Fruit fly (Drosophila melanogaster): Measurements from ENCODE around the gene csw.
A peak's percentile ranks its signal among the peaks of the same experiment; 100 is the strongest.

Gene csw

dm6 chrX:2080367-2080927 is 13.6 kb upstream of the csw start, which contains the start of the genes CG16903 and Unc-76 (continued):
- TF ChIP-seq CG12769 (tag; optimal IDR thresholded peaks at IDR 0.05) (peak; percentile 78), CG10959 (GFP tag; IDR thresholded peaks at IDR 0.05) (no peak), Lpt (GFP tag; optimal IDR thresholded peaks at IDR 0.05) (no peak), tll (GFP tag; optimal IDR thresholded peaks at IDR 0.05) (no peak), HHEX (GFP tag; optimal IDR thresholded peaks at IDR 0.05) (peak; percentile 26), Dip2 (GFP tag; IDR thresholded peaks at IDR 0.05) (no peak), CG16863 (GFP tag; optimal IDR thresholded peaks at IDR 0.05) (no peak), eve (GFP tag; optimal IDR thresholded peaks at IDR 0.05) (no peak), btn (GFP tag; optimal IDR thresholded peaks at IDR 0.05) (no peak), CG17328 (GFP tag; IDR thresholded peaks at IDR 0.05) (no peak), kay (GFP tag; optimal IDR thresholded peaks at IDR 0.05) (no peak), en (GFP tag; optimal IDR thresholded peaks at IDR 0.05) (no peak), CG8388 (GFP tag; optimal IDR thresholded peaks at IDR 0.05) (no peak), slp2 (GFP tag; optimal IDR thresholded peaks at IDR 0.05) (no peak), ftz-f1 (GFP tag; optimal IDR thresholded peaks at IDR 0.05) (peak; percentile 70), pita (GFP tag; optimal IDR thresholded peaks at IDR 0.05) (peak; percentile 95), CG10431 (GFP tag; optimal IDR thresholded peaks at IDR 0.05) (no peak), CG12104 (GFP tag; optimal IDR thresholded peaks at IDR 0.05) (no peak), nau (GFP tag; optimal IDR thresholded peaks at IDR 0.05) (peak; percentile 38), CHES-1-like (GFP tag; optimal IDR thresholded peaks at IDR 0.05) (peak; percentile 66), NK7.1 (GFP tag; optimal IDR thresholded peaks at IDR 0.05) (no peak), Six4 (GFP tag; optimal IDR thresholded peaks at IDR 0.05) (peak; percentile 7), nerfin-1 (tag; optimal IDR thresholded peaks at IDR 0.05) (peak; percentile 47), CG10147 (GFP tag; optimal IDR thresholded peaks at IDR 0.05) (peak; percentile 9), CG15011 (GFP tag; optimal IDR thresholded peaks at IDR 0.05) (no peak), Hr3 (GFP tag; optimal IDR thresholded peaks at IDR 0.05) (peak; percentile 5), dpn (GFP tag; optimal IDR thresholded peaks at IDR 0.05) (peak; percentile 7 to 35), TFAM (GFP tag; optimal IDR thresholded peaks at IDR 0.05) (no peak), hb (GFP tag; IDR thresholded peaks at IDR 0.05; ENCODE audit: partially characterized antibody) (no peak), CG4617 (GFP tag; optimal IDR thresholded peaks at IDR 0.05; ENCODE audit: borderline replicate concordance) (peak; percentile 90), CG1603 (tag; optimal IDR thresholded peaks at IDR 0.05) (peak; percentile 92), CG12219 (GFP tag; optimal IDR thresholded peaks at IDR 0.05) (peak; percentile 32)

- peak; percentile 95 for TF ChIP-seq onecut (GFP tag; IDR thresholded peaks at IDR 0.05)
- TF ChIP-seq Fer2 (tag; optimal IDR thresholded peaks at IDR 0.05): no peak
- TF ChIP-seq CG6813 (GFP tag; optimal IDR thresholded peaks at IDR 0.05): no peak
- no peak for TF ChIP-seq CG30020 (tag; optimal IDR thresholded peaks at IDR 0.05)
- TF ChIP-seq wek (GFP tag; optimal IDR thresholded peaks at IDR 0.05): no peak
- no peak for TF ChIP-seq CG4854 (GFP tag; optimal IDR thresholded peaks at IDR 0.05)
- TF ChIP-seq abd-A (tag; optimal IDR thresholded peaks at IDR 0.05): peak; percentile 59
- TF ChIP-seq CG32767 (GFP tag; IDR thresholded peaks at IDR 0.05): no peak
- TF ChIP-seq CG34422 (GFP tag; IDR thresholded peaks at IDR 0.05): 0 out of 3 replicates have a peak, but pooled peaks have one; percentile 12
- peak; percentile 63 for TF ChIP-seq scrt (GFP tag; optimal IDR thresholded peaks at IDR 0.05)
- no peak for TF ChIP-seq CG8281 (tag; optimal IDR thresholded peaks at IDR 0.05)
- TF ChIP-seq Doc3 (GFP tag; IDR thresholded peaks at IDR 0.05; ENCODE audit: partially characterized antibody): no peak
- no peak for TF ChIP-seq ac (GFP tag; optimal IDR thresholded peaks at IDR 0.05)
- peak; percentile 70 for TF ChIP-seq crol (GFP tag; IDR thresholded peaks at IDR 0.05)
- peak; percentile 12 for TF ChIP-seq Med (GFP tag)
- peak; percentile 44 for TF ChIP-seq nerfin-1 (tag; optimal IDR thresholded peaks at IDR 0.05)
- TF ChIP-seq Adf1 (GFP tag; IDR thresholded peaks at IDR 0.05): peak; percentile 9; the same call in 1 of the 2 replicates
- peak; percentile 68 for TF ChIP-seq ewg (GFP tag; optimal IDR thresholded peaks at IDR 0.05)
- TF ChIP-seq kni (GFP tag; optimal IDR thresholded peaks at IDR 0.05): no peak
- TF ChIP-seq Side (GFP tag; optimal IDR thresholded peaks at IDR 0.05): no peak
Measured at dm6 chrX:2081848-2082365, 12.1 kb upstream of the csw start.

Measured in whole organism, embryonic.